Fruit fly (Drosophila melanogaster) whole organism, embryonic: ENCODE results near the gene CG10343.
A peak's percentile ranks its signal among the peaks of the same experiment; 100 is the strongest.

Experiments
- Ada2b ChIP-seq: fragments of 200-800 bp; sonication (Bioruptor generic); IDR thresholded peaks from 2 replicates; pipeline ENCODE4 v1.3.6; 2022; ENCODE audit warnings: missing biosample characterization, missing genetic modification characterization
- Adf1 ChIP-seq: fragments of 200-800 bp; sonication (Bioruptor generic); IDR thresholded peaks from 2 replicates; pipeline ENCODE4 v1.3.6; 2022; ENCODE audit warnings: missing biosample characterization, missing genetic modification characterization
- Aef1 ChIP-seq: fragments of 200-800 bp; sonication (Bioruptor generic); IDR thresholded peaks from 3 replicates; pipeline ENCODE4 v1.3.6; 2022; ENCODE audit warnings: missing biosample characterization, missing genetic modification characterization
- Awh ChIP-seq: fragments of 200-800 bp; sonication (Bioruptor generic); IDR thresholded peaks from 2 replicates; pipeline ENCODE4, ENCODE4 v1.3.6; 2022; ENCODE audit warnings: missing biosample characterization, missing genetic modification characterization
- Bgb ChIP-seq: fragments of 200-800 bp; sonication (Bioruptor generic); IDR thresholded peaks from 2 replicates; pipeline ENCODE4 v1.3.6; 2022; ENCODE audit warnings: missing biosample characterization, missing genetic modification characterization; ENCODE audit not compliant: partially characterized antibody
- CG10321 ChIP-seq: fragments of 200-800 bp; sonication (Bioruptor generic); IDR thresholded peaks from 2 replicates; pipeline ENCODE4 v1.3.6; 2022; ENCODE audit warnings: missing biosample characterization, missing genetic modification characterization
- CG10979 ChIP-seq: fragments of 200-800 bp; sonication (Bioruptor generic); optimal IDR thresholded peaks from 2 replicates; lab custom pipeline; 2018; ENCODE audit warnings: missing biosample characterization, mild to moderate bottlenecking, missing genetic modification characterization, moderate library complexity
- CG12071 ChIP-seq: fragments of 200-800 bp; sonication (Bioruptor generic); optimal IDR thresholded peaks from 3 replicates; lab custom pipeline; 2018; ENCODE audit warnings: missing biosample characterization, mild to moderate bottlenecking, missing genetic modification characterization
- CG12236 ChIP-seq: fragments of 200-800 bp; sonication (Bioruptor generic); optimal IDR thresholded peaks from 2 replicates; lab custom pipeline; 2016; ENCODE audit warnings: missing biosample characterization, missing genetic modification characterization
- CG12942 ChIP-seq: fragments of 200-800 bp; sonication (Bioruptor generic); optimal IDR thresholded peaks from 3 replicates; lab custom pipeline; 2016; ENCODE audit warnings: missing biosample characterization, missing genetic modification characterization
- CG15011 ChIP-seq: fragments of 200-800 bp; sonication (Bioruptor generic); optimal IDR thresholded peaks from 3 replicates; lab custom pipeline; 2018; ENCODE audit warnings: missing biosample characterization, mild to moderate bottlenecking, missing genetic modification characterization
- CG1647 ChIP-seq: fragments of 200-800 bp; sonication (Bioruptor generic); optimal IDR thresholded peaks from 3 replicates; lab custom pipeline; 2016; ENCODE audit warnings: missing biosample characterization, missing genetic modification characterization
- CG18476 ChIP-seq: fragments of 200-800 bp; sonication (Bioruptor generic); optimal IDR thresholded peaks from 2 replicates; lab custom pipeline; 2016; ENCODE audit warnings: missing biosample characterization, mild to moderate bottlenecking, missing genetic modification characterization
- CG30431 ChIP-seq: fragments of 200-800 bp; sonication (Bioruptor generic); optimal IDR thresholded peaks from 2 replicates; lab custom pipeline; 2017; ENCODE audit warnings: missing biosample characterization, missing genetic modification characterization
- CG31365 ChIP-seq: fragments of 200-800 bp; sonication (Bioruptor generic); optimal IDR thresholded peaks from 2 replicates; lab custom pipeline; 2018; ENCODE audit warnings: missing biosample characterization, mild to moderate bottlenecking, missing genetic modification characterization
- CG3281 ChIP-seq: fragments of 200-800 bp; sonication (Bioruptor generic); optimal IDR thresholded peaks from 3 replicates; lab custom pipeline; 2017; ENCODE audit warnings: missing biosample characterization, mild to moderate bottlenecking, missing genetic modification characterization
- CG4617 ChIP-seq: fragments of 200-800 bp; sonication (Bioruptor generic); optimal IDR thresholded peaks from 3 replicates; lab custom pipeline; 2016; ENCODE audit warnings: missing biosample characterization, missing genetic modification characterization, borderline replicate concordance
- CG4820 ChIP-seq: fragments of 200-800 bp; sonication (Bioruptor generic); optimal IDR thresholded peaks from 3 replicates; lab custom pipeline; 2016; ENCODE audit warnings: missing biosample characterization, missing genetic modification characterization
- CG6272 ChIP-seq: fragments of 200-800 bp; sonication (Bioruptor generic); IDR thresholded peaks from 2 replicates; pipeline ENCODE4 v1.3.6; 2022; ENCODE audit warnings: missing biosample characterization, missing genetic modification characterization
- CG6765 ChIP-seq: fragments of 200-800 bp; sonication (Bioruptor generic); optimal IDR thresholded peaks from 3 replicates; lab custom pipeline; 2017; ENCODE audit warnings: missing biosample characterization, mild to moderate bottlenecking, missing genetic modification characterization
- CG7556 ChIP-seq: fragments of 200-800 bp; sonication (Bioruptor generic); optimal IDR thresholded peaks from 2 replicates; lab custom pipeline; 2017; ENCODE audit warnings: missing biosample characterization, mild to moderate bottlenecking, missing genetic modification characterization
- CG7928 ChIP-seq: fragments of 200-800 bp; sonication (Bioruptor generic); optimal IDR thresholded peaks from 2 replicates; lab custom pipeline; 2017; ENCODE audit warnings: missing biosample characterization, mild to moderate bottlenecking, missing genetic modification characterization
- CG8765 ChIP-seq: fragments of 200-800 bp; sonication (Bioruptor generic); IDR thresholded peaks from 2 replicates; pipeline ENCODE4 v1.3.6; 2022; ENCODE audit warnings: missing biosample characterization, missing genetic modification characterization
- CG9797 ChIP-seq: fragments of 200-800 bp; sonication (Bioruptor generic); optimal IDR thresholded peaks from 3 replicates; lab custom pipeline; 2018; ENCODE audit warnings: missing biosample characterization, mild to moderate bottlenecking, missing genetic modification characterization
- CG9876 ChIP-seq: fragments of 200-800 bp; sonication (Bioruptor generic); optimal IDR thresholded peaks from 2 replicates; lab custom pipeline; 2016; ENCODE audit warnings: missing biosample characterization, missing genetic modification characterization
- Dip2 ChIP-seq: fragments of 200-800 bp; sonication (Bioruptor generic); IDR thresholded peaks from 2 replicates; pipeline ENCODE4 v1.3.6; 2022; ENCODE audit warnings: missing biosample characterization, missing genetic modification characterization
- E2f1 ChIP-seq: fragments of 200-800 bp; sonication (Bioruptor generic); IDR thresholded peaks from 2 replicates; pipeline ENCODE4 v1.3.6; 2022; ENCODE audit warnings: missing biosample characterization, missing genetic modification characterization
- E2f2 ChIP-seq: fragments of 200-800 bp; sonication (Bioruptor generic); IDR thresholded peaks from 2 replicates; pipeline ENCODE4 v1.3.6; 2022; ENCODE audit warnings: missing biosample characterization, missing genetic modification characterization
- Hmx ChIP-seq: fragments of 200-800 bp; sonication (Bioruptor generic); optimal IDR thresholded peaks from 2 replicates; lab custom pipeline; 2016; ENCODE audit warnings: missing biosample characterization, missing genetic modification characterization
- Hr39 ChIP-seq: fragments of >200 bp; optimal IDR thresholded peaks from 2 replicates; lab custom pipeline; 2017
- NC2α ChIP-seq: fragments of 200-800 bp; sonication (Bioruptor generic); optimal IDR thresholded peaks from 2 replicates; lab custom pipeline; 2016; ENCODE audit warnings: missing biosample characterization, missing genetic modification characterization
- Ravus ChIP-seq: fragments of 200-800 bp; sonication (Bioruptor generic); IDR thresholded peaks from 2 replicates; pipeline ENCODE4 v1.3.6; 2022; ENCODE audit warnings: missing biosample characterization, missing genetic modification characterization
- Trl ChIP-seq, 3 experiments: fragments of >200 bp in 2 of 3; fragments of 200-800 bp in 1 of 3; sonication (Bioruptor generic) in 1 of 3; optimal IDR thresholded peaks; 2 replicates in 1 of 3; 3 replicates in 2 of 3; lab custom pipeline; 2016 to 2017; ENCODE audit warnings: missing biosample characterization in 1 of 3, missing genetic modification characterization in 1 of 3
- btn ChIP-seq: fragments of 200-800 bp; sonication (Bioruptor generic); optimal IDR thresholded peaks from 2 replicates; lab custom pipeline; 2016; ENCODE audit warnings: missing biosample characterization, missing genetic modification characterization
- dmrt11E ChIP-seq: fragments of 200-800 bp; sonication (Bioruptor generic); optimal IDR thresholded peaks from 3 replicates; lab custom pipeline; 2018; ENCODE audit warnings: missing biosample characterization, mild to moderate bottlenecking, missing genetic modification characterization, moderate library complexity
- eyg ChIP-seq: fragments of 200-800 bp; sonication (Bioruptor generic); optimal IDR thresholded peaks from 3 replicates; lab custom pipeline; 2016; ENCODE audit warnings: missing biosample characterization, missing genetic modification characterization
- gem ChIP-seq: fragments of 200-800 bp; sonication (Bioruptor generic); optimal IDR thresholded peaks from 2 replicates; lab custom pipeline; 2019; ENCODE audit warnings: missing biosample characterization, mild to moderate bottlenecking, missing genetic modification characterization, moderate library complexity
- grn ChIP-seq: fragments of 200-800 bp; sonication (Bioruptor generic); optimal IDR thresholded peaks from 3 replicates; lab custom pipeline; 2017; ENCODE audit warnings: missing biosample characterization, missing genetic modification characterization
- gro ChIP-seq: fragments of 200-800 bp; sonication (Bioruptor generic); optimal IDR thresholded peaks from 2 replicates; lab custom pipeline; 2016; ENCODE audit warnings: missing biosample characterization, missing genetic modification characterization
- gsb ChIP-seq: fragments of 200-800 bp; sonication (Bioruptor generic); IDR thresholded peaks from 2 replicates; pipeline ENCODE4 v1.3.6; 2022; ENCODE audit warnings: missing biosample characterization, missing genetic modification characterization
- lilli ChIP-seq: fragments of 200-800 bp; sonication (Bioruptor generic); optimal IDR thresholded peaks from 3 replicates; lab custom pipeline; 2016; ENCODE audit warnings: missing biosample characterization, missing genetic modification characterization
- lmd ChIP-seq: fragments of 200-800 bp; sonication (Bioruptor generic); IDR thresholded peaks from 2 replicates; pipeline ENCODE4 v1.3.6; 2022; ENCODE audit warnings: missing biosample characterization, missing genetic modification characterization
- mam ChIP-seq: fragments of 200-800 bp; sonication (Bioruptor generic); optimal IDR thresholded peaks from 3 replicates; lab custom pipeline; 2016; ENCODE audit warnings: missing biosample characterization, missing genetic modification characterization
- nerfin-2 ChIP-seq: fragments of 200-800 bp; sonication (Bioruptor generic); IDR thresholded peaks from 2 replicates; pipeline ENCODE4 v1.3.6; 2022; ENCODE audit warnings: missing biosample characterization, missing genetic modification characterization; ENCODE audit not compliant: partially characterized antibody
- pfk ChIP-seq: fragments of 200-800 bp; sonication (Bioruptor generic); optimal IDR thresholded peaks from 2 replicates; lab custom pipeline; 2018; ENCODE audit warnings: missing biosample characterization, mild to moderate bottlenecking, missing genetic modification characterization, moderate library complexity
- psq ChIP-seq: fragments of 200-800 bp; sonication (Bioruptor generic); optimal IDR thresholded peaks from 2 replicates; lab custom pipeline; 2017; ENCODE audit warnings: missing biosample characterization, missing genetic modification characterization
- row ChIP-seq: fragments of 200-800 bp; sonication (Bioruptor generic); IDR thresholded peaks from 3 replicates; pipeline ENCODE4 v1.3.6; 2022; ENCODE audit warnings: missing biosample characterization, missing genetic modification characterization
- salm ChIP-seq: fragments of 200-800 bp; sonication (Bioruptor generic); optimal IDR thresholded peaks from 2 replicates; lab custom pipeline; 2018; ENCODE audit warnings: missing biosample characterization, mild to moderate bottlenecking, missing genetic modification characterization
- seq ChIP-seq: fragments of 200-800 bp; sonication (Bioruptor generic); IDR thresholded peaks from 2 replicates; pipeline ENCODE4 v1.3.6; 2022; ENCODE audit warnings: missing biosample characterization, missing genetic modification characterization
- tin ChIP-seq: fragments of 200-800 bp; sonication (Bioruptor generic); optimal IDR thresholded peaks from 3 replicates; lab custom pipeline; 2016; ENCODE audit warnings: missing biosample characterization, missing genetic modification characterization
- twi ChIP-seq: fragments of 200-800 bp; optimal IDR thresholded peaks from 2 replicates; lab custom pipeline; 2019; ENCODE audit warnings: missing biosample characterization, mild to moderate bottlenecking, missing genetic modification characterization, moderate library complexity
- usp ChIP-seq: fragments of >200 bp; optimal IDR thresholded peaks from 2 replicates; lab custom pipeline; 2017; ENCODE audit warnings: missing biosample characterization, missing genetic modification characterization

Gene CG10343

dm6 chr2L:18717365-18718011 lies 14.2 kb downstream of the CG10343 start (continued):
- no peak for TF ChIP-seq pfk
- no peak for TF ChIP-seq Ravus (GFP tag; lab: Robert Waterston, UW)
- no peak for TF ChIP-seq CG6765 (GFP tag; lab: Kevin White, UChicago)
- TF ChIP-seq Dip2 (GFP tag; lab: Robert Waterston, UW): no peak
- TF ChIP-seq CG18476 (GFP tag; lab: Kevin White, UChicago): no peak
- TF ChIP-seq Aef1 (GFP tag; lab: Robert Waterston, UW): no peak
- TF ChIP-seq gsb: no peak
- no peak for TF ChIP-seq CG3281 (GFP tag; lab: Kevin White, UChicago)
- TF ChIP-seq CG7556 (GFP tag; lab: Kevin White, UChicago): no peak
- no peak for TF ChIP-seq CG15011 (GFP tag; lab: Kevin White, UChicago)
- TF ChIP-seq E2f1 (GFP tag; lab: Robert Waterston, UW): no peak
- TF ChIP-seq CG12942 (GFP tag; lab: Kevin White, UChicago): no peak
- TF ChIP-seq grn (GFP tag; lab: Kevin White, UChicago): peak; percentile 45
- no peak for TF ChIP-seq lmd (GFP tag; lab: Robert Waterston, UW)
- TF ChIP-seq row (GFP tag; lab: Robert Waterston, UW): no peak
- no peak for TF ChIP-seq nerfin-2
- TF ChIP-seq usp (GFP tag; lab: Kevin White, UChicago): no peak
- TF ChIP-seq gro (GFP tag; lab: Kevin White, UChicago): no peak
- no peak for TF ChIP-seq NC2α (GFP tag; lab: Kevin White, UChicago)
- TF ChIP-seq E2f2 (GFP tag; lab: Robert Waterston, UW): 0 out of 2 replicates have a peak, but pooled peaks have one; percentile 10
- no peak for TF ChIP-seq psq (GFP tag; lab: Kevin White, UChicago)
- no peak for TF ChIP-seq CG31365 (tag; lab: Kevin White, UChicago)
- no peak for TF ChIP-seq CG30431 (GFP tag; lab: Kevin White, UChicago)
- no peak for TF ChIP-seq CG4820 (GFP tag; lab: Kevin White, UChicago)
- no peak for TF ChIP-seq dmrt11E (tag; lab: Kevin White, UChicago)
- TF ChIP-seq lilli (GFP tag; lab: Kevin White, UChicago): no peak
- TF ChIP-seq CG12071 (GFP tag; lab: Kevin White, UChicago): peak; percentile 42
- no peak for TF ChIP-seq eyg (GFP tag; lab: Kevin White, UChicago)
- TF ChIP-seq Bgb (GFP tag; lab: Robert Waterston, UW): no peak
- TF ChIP-seq Awh: 0 out of 2 replicates have a peak, but pooled peaks have one; percentile 18
- TF ChIP-seq twi (tag; lab: Kevin White, UChicago): no peak
- TF ChIP-seq CG1647 (GFP tag; lab: Kevin White, UChicago): no peak
- 0 out of 2 replicates have a peak, but pooled peaks have one; percentile 8 for TF ChIP-seq CG10321 (GFP tag; lab: Robert Waterston, UW)
- no peak for TF ChIP-seq salm (tag; lab: Kevin White, UChicago)
- no peak for TF ChIP-seq mam (GFP tag; lab: Kevin White, UChicago)
- no peak for TF ChIP-seq CG9797 (GFP tag; lab: Kevin White, UChicago)
- no peak for TF ChIP-seq Hr39 (lab: Kevin White, UChicago)
- TF ChIP-seq CG10979 (tag; lab: Kevin White, UChicago): peak; percentile 33
- no peak for TF ChIP-seq CG12236 (GFP tag; lab: Kevin White, UChicago)
- no peak for TF ChIP-seq Adf1
- no peak for TF ChIP-seq Trl (optimal IDR thresholded peaks at IDR 0.05; lab: Kevin White, UChicago)
- no peak for TF ChIP-seq Trl (GFP tag; optimal IDR thresholded peaks at IDR 0.05; lab: Kevin White, UChicago)
- TF ChIP-seq seq (GFP tag; lab: Robert Waterston, UW): peak; percentile 41; the same call in 1 of the 2 replicates
- TF ChIP-seq Ada2b (GFP tag; lab: Robert Waterston, UW): no peak
- TF ChIP-seq CG7928 (GFP tag; lab: Kevin White, UChicago): no peak
- TF ChIP-seq CG6272: no peak
- no peak for TF ChIP-seq tin (GFP tag; lab: Kevin White, UChicago)
- no peak for TF ChIP-seq btn (GFP tag; lab: Kevin White, UChicago)
- no peak for TF ChIP-seq CG9876 (GFP tag; lab: Kevin White, UChicago)
- TF ChIP-seq gem (tag; lab: Kevin White, UChicago): peak; percentile 15
- no peak for TF ChIP-seq CG4617 (GFP tag; lab: Kevin White, UChicago)
- TF ChIP-seq CG8765 (GFP tag; lab: Robert Waterston, UW): no peak
- TF ChIP-seq Hmx (GFP tag; lab: Kevin White, UChicago): no peak
